Fruit fly (Drosophila melanogaster): ENCODE measurements around the gene CG3337.
A peak's percentile ranks its signal among the peaks of the same experiment; 100 is the strongest.

Gene CG3337

dm6 chr3R:21190797-21191401, 32.5 kb downstream of the CG3337 start (continued):
- no peak for TF ChIP-seq Smox (GFP tag; optimal IDR thresholded peaks at IDR 0.05)
- no peak for TF ChIP-seq acj6 (GFP tag; optimal IDR thresholded peaks at IDR 0.05)
- TF ChIP-seq CG10669 (GFP tag; optimal IDR thresholded peaks at IDR 0.05) = no peak
- TF ChIP-seq CG16779 (tag; optimal IDR thresholded peaks at IDR 0.05) = no peak
- TF ChIP-seq ss (GFP tag; optimal IDR thresholded peaks at IDR 0.05) = peak; percentile 1 to 26
- TF ChIP-seq CG8119 (GFP tag; IDR thresholded peaks at IDR 0.05) = no peak
- no peak; the same call in 2 of the 3 replicates for TF ChIP-seq eg (GFP tag; IDR thresholded peaks at IDR 0.05)
- TF ChIP-seq CG11294 (GFP tag; IDR thresholded peaks at IDR 0.05) = no peak

DNA sequence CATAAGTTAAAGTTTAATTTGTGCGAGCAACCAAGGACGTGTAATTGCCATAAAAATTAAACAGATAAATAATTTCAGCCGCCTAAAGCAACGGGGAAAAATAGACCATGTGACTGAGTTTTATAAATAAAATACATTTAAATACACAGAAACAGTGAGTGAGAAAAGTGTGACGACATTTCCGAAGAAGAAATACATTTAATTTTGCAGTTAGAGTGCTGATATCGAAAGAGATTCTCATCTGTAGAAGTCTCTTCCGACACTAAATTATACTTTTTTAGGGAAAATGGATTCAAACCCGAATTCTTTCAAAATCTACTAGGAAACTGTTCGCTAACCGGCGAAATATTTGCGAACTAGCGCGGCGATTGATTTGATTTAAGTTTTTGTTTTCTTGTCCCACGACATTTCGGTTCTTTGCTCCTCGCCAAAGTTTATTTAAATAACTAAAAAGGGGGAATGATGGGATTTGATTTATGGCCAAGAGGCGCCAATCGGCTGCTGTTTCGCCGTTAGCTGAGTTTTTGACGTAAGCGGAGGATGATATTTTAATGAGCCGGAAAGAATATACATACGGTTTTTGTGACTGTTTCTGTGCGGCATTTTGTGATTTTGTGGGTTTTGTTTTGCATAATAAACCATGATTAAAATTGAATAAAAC, 33.7 kb downstream of the CG3337 start:
- TF ChIP-seq Eip78C (GFP tag) (peak; percentile 31), Lpt (GFP tag; optimal IDR thresholded peaks at IDR 0.05) (no peak)

DNA sequence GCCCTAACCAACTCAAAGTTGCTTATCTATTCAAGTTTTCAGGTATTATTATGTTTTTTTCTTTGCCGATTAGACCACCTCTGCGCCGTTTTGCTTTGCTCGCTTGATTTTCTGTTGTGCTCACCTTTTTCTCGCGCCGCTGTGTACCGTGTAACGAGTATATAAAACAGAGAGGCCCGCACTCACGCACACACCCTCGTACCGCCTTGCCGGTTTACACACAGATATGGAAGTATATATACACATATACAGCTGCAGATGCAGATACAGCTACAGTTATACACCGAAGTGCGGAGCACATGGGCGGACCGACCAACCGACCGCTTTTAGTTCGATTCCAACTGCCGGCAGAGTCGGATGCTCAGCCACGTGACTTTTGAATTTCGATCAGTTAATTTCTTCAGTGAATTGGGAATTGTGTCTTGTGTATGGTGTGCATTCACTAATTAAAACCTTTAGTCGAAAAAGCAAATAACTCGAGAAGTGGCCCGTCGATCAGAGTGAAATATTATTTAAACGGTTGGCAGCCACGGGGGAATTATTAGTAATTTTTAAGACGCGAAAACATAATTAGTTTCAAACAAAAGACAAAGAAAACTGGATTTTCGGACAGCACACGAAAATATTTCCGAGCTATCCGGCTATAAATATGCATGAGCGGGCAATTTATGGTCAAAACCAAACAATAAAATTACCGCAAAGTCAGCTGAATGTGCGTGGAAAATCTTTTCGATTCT, 34.7 kb downstream of the CG3337 start:
- TF ChIP-seq CG4318 (GFP tag; optimal IDR thresholded peaks at IDR 0.05) (no peak), CG6792 (GFP tag; optimal IDR thresholded peaks at IDR 0.05) (no peak), CG11762 (GFP tag; optimal IDR thresholded peaks at IDR 0.05; ENCODE audit: insufficient read depth) (no peak), fd85E (GFP tag; optimal IDR thresholded peaks at IDR 0.05) (no peak), Sox14 (GFP tag; optimal IDR thresholded peaks at IDR 0.05) (peak; percentile 26), topi (GFP tag; optimal IDR thresholded peaks at IDR 0.05) (peak; percentile 14), ss (GFP tag; optimal IDR thresholded peaks at IDR 0.05) (peak; percentile 42 to 60), CG6163 (GFP tag; IDR thresholded peaks at IDR 0.05) (peak; percentile 57; the same call in 2 of the 3 replicates), achi (GFP tag; optimal IDR thresholded peaks at IDR 0.05) (no peak), CG8632 (GFP tag; optimal IDR thresholded peaks at IDR 0.05) (no peak), cyc (GFP tag; optimal IDR thresholded peaks at IDR 0.05) (no peak), Hr38 (GFP tag; optimal IDR thresholded peaks at IDR 0.05) (no peak), CG6276 (GFP tag; optimal IDR thresholded peaks at IDR 0.05) (peak; percentile 46), CG31627 (GFP tag; optimal IDR thresholded peaks at IDR 0.05) (no peak), Lpt (GFP tag; optimal IDR thresholded peaks at IDR 0.05) (no peak), CG11294 (GFP tag; IDR thresholded peaks at IDR 0.05) (no peak; the same call in 1 of the 2 replicates), CG10631 (GFP tag; optimal IDR thresholded peaks at IDR 0.05) (no peak), fkh (GFP tag; optimal IDR thresholded peaks at IDR 0.05) (peak; percentile 64), CG10669 (GFP tag; optimal IDR thresholded peaks at IDR 0.05) (no peak), Hr4 (GFP tag; optimal IDR thresholded peaks at IDR 0.05) (no peak), OdsH (GFP tag; optimal IDR thresholded peaks at IDR 0.05) (no peak), salr (GFP tag; optimal IDR thresholded peaks at IDR 0.05) (no peak), dsx (GFP tag; optimal IDR thresholded peaks at IDR 0.05; ENCODE audit: poor library complexity, severe bottlenecking) (peak; percentile 40), pdm3 (GFP tag; optimal IDR thresholded peaks at IDR 0.05) (no peak), Ets21C (GFP tag; optimal IDR thresholded peaks at IDR 0.05) (no peak), dac (GFP tag; optimal IDR thresholded peaks at IDR 0.05) (no peak), net (GFP tag; optimal IDR thresholded peaks at IDR 0.05) (peak; percentile 13), Smox (GFP tag; optimal IDR thresholded peaks at IDR 0.05) (no peak), lz (GFP tag; optimal IDR thresholded peaks at IDR 0.05) (no peak), Sox102F (GFP tag; optimal IDR thresholded peaks at IDR 0.05) (peak; percentile 38), Eip78C (GFP tag) (peak; percentile 45), CG34406 (GFP tag; optimal IDR thresholded peaks at IDR 0.05) (no peak), vri (GFP tag; optimal IDR thresholded peaks at IDR 0.05) (peak; percentile 85), spab (GFP tag; optimal IDR thresholded peaks at IDR 0.05) (no peak), CG3919 (GFP tag; optimal IDR thresholded peaks at IDR 0.05) (peak; percentile 58), Met (GFP tag; optimal IDR thresholded peaks at IDR 0.05) (peak; percentile 27), CG8119 (GFP tag; IDR thresholded peaks at IDR 0.05) (no peak), CG6854 (GFP tag; optimal IDR thresholded peaks at IDR 0.05) (no peak), CG6808 (GFP tag; optimal IDR thresholded peaks at IDR 0.05) (no peak), Gug (GFP tag; IDR thresholded peaks at IDR 0.05) (no peak), Blimp-1 (GFP tag; optimal IDR thresholded peaks at IDR 0.05) (no peak), acj6 (GFP tag; optimal IDR thresholded peaks at IDR 0.05) (no peak)
